Worm (Caenorhabditis elegans) whole organism, mixed stage, embryonic: ENCODE data around the gene mett-10.

ENCODE experiments used
- M03D4.4 ChIP-seq: sonication (generic microtip); optimal IDR thresholded peaks from 2 replicates; lab custom pipeline; 2017; ENCODE audit warnings: mild to moderate bottlenecking, missing genetic modification characterization, missing compliant biosample characterization
- ceh-39 ChIP-seq: fragments of 150-350 bp; optimal IDR thresholded peaks from 2 replicates; lab custom pipeline; 2014; ENCODE audit warnings: missing biosample characterization, missing genetic modification characterization
- ceh-83 ChIP-seq: fragments of 200-800 bp; sonication (Bioruptor generic); optimal IDR thresholded peaks from 2 replicates; lab custom pipeline; 2018; ENCODE audit warnings: mild to moderate bottlenecking, missing genetic modification characterization, missing compliant biosample characterization
- ces-1 ChIP-seq: fragments of 150-350 bp; optimal IDR thresholded peaks from 2 replicates; lab custom pipeline; 2014; ENCODE audit warnings: missing biosample characterization, missing genetic modification reagents, missing genetic modification characterization
- cnd-1 ChIP-seq: fragments of 200-800 bp; sonication (Bioruptor generic); optimal IDR thresholded peaks from 2 replicates; lab custom pipeline; 2018; ENCODE audit warnings: mild to moderate bottlenecking, missing genetic modification characterization, missing compliant biosample characterization
- elt-1 ChIP-seq: sonication (generic microtip); optimal IDR thresholded peaks from 2 replicates; lab custom pipeline; 2017; ENCODE audit warnings: missing genetic modification characterization, mild to moderate bottlenecking, missing compliant biosample characterization, antibody characterized with exemption, moderate library complexity, borderline replicate concordance; ENCODE audit not compliant: insufficient read depth
- elt-3 ChIP-seq: fragments of 150-350 bp; optimal IDR thresholded peaks from 2 replicates; lab custom pipeline; 2014; ENCODE audit warnings: missing biosample characterization, missing genetic modification characterization
- flh-1 ChIP-seq: fragments of 200-800 bp; sonication (Bioruptor generic); optimal IDR thresholded peaks from 2 replicates; lab custom pipeline; 2018; ENCODE audit warnings: mild to moderate bottlenecking, missing genetic modification characterization, moderate library complexity, missing compliant biosample characterization
- ham-2 ChIP-seq: fragments of 200-800 bp; sonication (Bioruptor generic); optimal IDR thresholded peaks from 2 replicates; lab custom pipeline; 2018; ENCODE audit warnings: mild to moderate bottlenecking, missing genetic modification characterization, missing compliant biosample characterization
- lin-13 ChIP-seq: fragments of 150-350 bp; optimal IDR thresholded peaks from 2 replicates; lab custom pipeline; 2014; ENCODE audit warnings: missing biosample characterization, missing genetic modification characterization
- lsy-2 ChIP-seq: fragments of 150-350 bp; optimal IDR thresholded peaks from 2 replicates; lab custom pipeline; 2014; ENCODE audit warnings: missing biosample characterization, missing genetic modification characterization
- mab-5 ChIP-seq: fragments of 150-350 bp; optimal IDR thresholded peaks from 2 replicates; lab custom pipeline; 2014; ENCODE audit warnings: missing biosample characterization, missing genetic modification characterization
- mep-1 ChIP-seq: fragments of 150-350 bp; optimal IDR thresholded peaks from 2 replicates; lab custom pipeline; 2017; ENCODE audit warnings: missing biosample characterization, missing genetic modification reagents, missing genetic modification characterization, inconsistent platforms
- mls-2 ChIP-seq: sonication (generic microtip); optimal IDR thresholded peaks from 2 replicates; lab custom pipeline; 2016; ENCODE audit warnings: mild to moderate bottlenecking, missing genetic modification characterization, moderate library complexity, missing compliant biosample characterization
- nhr-12 ChIP-seq: fragments of 150-350 bp; optimal IDR thresholded peaks from 2 replicates; lab custom pipeline; 2014; ENCODE audit warnings: missing biosample characterization, missing genetic modification characterization
- nhr-2 ChIP-seq: fragments of 150-350 bp; optimal IDR thresholded peaks from 2 replicates; lab custom pipeline; 2014; ENCODE audit warnings: missing biosample characterization, missing genetic modification characterization
- nhr-237 ChIP-seq: fragments of 150-350 bp; optimal IDR thresholded peaks from 2 replicates; lab custom pipeline; 2014; ENCODE audit warnings: missing biosample characterization, missing genetic modification characterization
- nhr-28 ChIP-seq: fragments of 150-350 bp; optimal IDR thresholded peaks from 2 replicates; lab custom pipeline; 2014; ENCODE audit warnings: missing biosample characterization, missing genetic modification characterization
- nhr-76 ChIP-seq: sonication (generic microtip); optimal IDR thresholded peaks from 2 replicates; lab custom pipeline; 2017; ENCODE audit warnings: missing biosample characterization, missing genetic modification characterization
- sem-2 ChIP-seq: fragments of 200-800 bp; sonication (Bioruptor generic); optimal IDR thresholded peaks from 2 replicates; lab custom pipeline; 2018; ENCODE audit warnings: mild to moderate bottlenecking, missing genetic modification characterization, missing compliant biosample characterization
- snpc-4 ChIP-seq: fragments of 150-350 bp; optimal IDR thresholded peaks from 2 replicates; lab custom pipeline; 2014; ENCODE audit warnings: missing biosample characterization, missing genetic modification characterization
- sptf-1 ChIP-seq: sonication (generic microtip); optimal IDR thresholded peaks from 2 replicates; lab custom pipeline; 2017; ENCODE audit warnings: mild to moderate bottlenecking, missing genetic modification characterization, moderate library complexity, missing compliant biosample characterization
- tbx-8 ChIP-seq: fragments of 200-800 bp; sonication (Bioruptor generic); optimal IDR thresholded peaks from 2 replicates; lab custom pipeline; 2018; ENCODE audit warnings: mild to moderate bottlenecking, missing genetic modification characterization, moderate library complexity, missing compliant biosample characterization
- unc-120 ChIP-seq: sonication (generic microtip); optimal IDR thresholded peaks from 2 replicates; lab custom pipeline; 2017; ENCODE audit warnings: missing genetic modification characterization, missing compliant biosample characterization; ENCODE audit not compliant: poor library complexity, severe bottlenecking
- unc-39 ChIP-seq: fragments of 150-350 bp; optimal IDR thresholded peaks from 2 replicates; lab custom pipeline; 2014; ENCODE audit warnings: missing biosample characterization, missing genetic modification characterization
- zip-8 ChIP-seq: fragments of 150-350 bp; optimal IDR thresholded peaks from 2 replicates; lab custom pipeline; 2014; ENCODE audit warnings: missing biosample characterization, missing genetic modification characterization
- ztf-11 ChIP-seq: fragments of 150-350 bp; optimal IDR thresholded peaks from 2 replicates; lab custom pipeline; 2014; ENCODE audit warnings: missing biosample characterization, missing genetic modification characterization

mett-10 gene

DNA sequence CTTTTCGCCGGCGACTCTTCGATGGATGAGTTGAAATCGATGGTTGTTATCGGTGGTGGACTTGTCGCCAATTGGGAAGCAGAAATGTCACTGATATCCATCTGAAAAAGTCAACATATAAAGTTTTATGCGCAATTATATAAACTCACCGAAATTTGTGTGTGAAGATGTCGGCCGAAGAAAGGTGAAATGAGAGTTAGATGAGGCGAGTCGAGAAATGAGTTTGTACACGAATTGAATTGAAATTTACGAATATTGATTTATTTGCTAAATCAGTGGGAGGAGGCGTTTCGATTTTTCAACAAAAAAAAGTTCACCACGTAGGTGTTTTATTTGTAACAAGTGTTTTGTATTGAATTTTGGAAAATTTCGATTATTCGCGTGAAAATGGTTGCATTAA lies 13.5 kb upstream of the mett-10 start, which contains the start of gene kel-10:
kel-10 (minus strand) TSS at position 101 of the 400 bp plus-strand sequence.
- no peak for TF ChIP-seq nhr-237 (tag; lab: Kevin White, UChicago)
- no peak for TF ChIP-seq nhr-76 (tag; lab: Kevin White, UChicago)
- TF ChIP-seq flh-1 (GFP tag; lab: Kevin White, UChicago) = no peak
- TF ChIP-seq, all 35 proteins: peak for 0

DNA sequence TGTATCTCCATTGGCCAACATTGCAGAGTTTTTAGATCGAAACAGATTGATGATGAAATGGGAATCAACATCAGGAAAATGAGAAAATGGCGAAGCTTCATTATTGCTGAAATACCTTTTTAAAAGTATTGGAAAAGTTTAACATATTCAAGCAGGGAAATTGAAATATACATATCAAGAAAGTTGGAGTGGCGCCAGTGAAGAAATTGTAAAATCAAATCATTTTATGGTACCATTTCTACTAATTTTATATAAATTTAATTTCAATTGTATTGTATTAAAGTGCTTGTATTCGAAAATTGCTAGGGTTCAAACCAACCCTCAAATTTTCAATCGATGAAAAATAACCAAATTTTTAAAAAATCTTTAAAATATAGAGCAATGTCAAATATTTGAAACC lies 8.4 kb upstream of the mett-10 start, which contains the start of gene srt-55:
srt-55 (minus strand) TSS at position 101 of the 400 bp plus-strand sequence.
- TF ChIP-seq snpc-4 (tag; lab: Kevin White, UChicago) = no peak
- TF ChIP-seq mep-1 (tag; lab: Kevin White, UChicago) = no peak
- no peak for TF ChIP-seq nhr-76 (tag; lab: Kevin White, UChicago)
- TF ChIP-seq sem-2 (GFP tag; lab: Kevin White, UChicago) = no peak
- no peak for TF ChIP-seq nhr-237 (tag; lab: Kevin White, UChicago)
- TF ChIP-seq M03D4.4 = no peak
- no peak for TF ChIP-seq ceh-83 (GFP tag; lab: Kevin White, UChicago)
- TF ChIP-seq unc-39 = no peak
- no peak for TF ChIP-seq ztf-11 (tag; lab: Kevin White, UChicago)
- TF ChIP-seq zip-8 (tag; lab: Kevin White, UChicago) = no peak
- no peak for TF ChIP-seq unc-120
- TF ChIP-seq nhr-28 (tag; lab: Kevin White, UChicago) = no peak
- no peak for TF ChIP-seq lin-13 (tag; lab: Kevin White, UChicago)

DNA sequence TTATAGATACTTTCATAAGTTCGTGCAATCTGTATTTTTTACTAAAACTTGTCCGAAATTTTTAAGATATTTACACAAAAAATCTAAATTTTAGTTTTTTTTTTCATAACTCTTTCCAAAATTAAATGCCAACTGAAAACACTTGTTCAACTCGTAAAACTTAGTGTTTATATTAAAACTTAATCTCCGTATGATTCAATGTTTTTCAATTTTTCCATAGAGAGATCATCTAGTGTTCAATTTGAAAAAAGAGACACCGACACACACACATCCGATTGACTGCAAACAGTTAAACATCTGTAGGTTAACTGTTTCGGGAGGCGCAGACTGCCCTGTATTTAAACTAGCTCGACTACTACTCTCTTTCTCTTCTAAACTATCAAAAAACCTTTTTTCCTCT lies 5.8 kb upstream of the mett-10 start, which contains the start of gene T16H12.9:
T16H12.9 (plus strand) TSS at position 301 of the 400 bp plus-strand sequence.
- TF ChIP-seq cnd-1 (tag; lab: Kevin White, UChicago) (no peak), elt-1 (no peak), ces-1 (GFP tag; lab: Kevin White, UChicago) (no peak), unc-39 (no peak), elt-3 (tag; lab: Kevin White, UChicago) (no peak), nhr-12 (tag; lab: Kevin White, UChicago) (no peak), ham-2 (GFP tag; lab: Kevin White, UChicago) (no peak), mab-5 (no peak), flh-1 (GFP tag; lab: Kevin White, UChicago) (no peak), zip-8 (tag; lab: Kevin White, UChicago) (no peak), ztf-11 (tag; lab: Kevin White, UChicago) (no peak)

DNA sequence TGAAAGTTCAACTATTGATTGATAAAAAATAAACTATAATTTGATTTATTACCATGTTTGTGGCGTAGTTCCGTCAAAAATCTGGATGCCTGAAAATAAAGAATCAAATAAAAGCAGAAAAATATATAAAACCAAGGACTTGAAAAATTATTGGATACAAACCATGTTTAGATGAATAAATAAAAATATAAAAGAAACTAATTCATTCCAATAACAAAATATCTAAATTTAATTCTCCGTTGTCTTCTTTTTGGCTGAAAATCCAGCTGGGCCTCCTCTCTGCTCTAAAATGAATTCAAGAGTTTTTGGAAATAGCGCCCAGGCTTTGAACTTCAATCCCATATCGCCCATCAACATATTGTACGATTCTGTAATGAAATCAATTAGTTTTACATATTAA lies 1.9 kb upstream of the mett-10 start, which contains the start of gene vps-29:
vps-29 (minus strand) TSS at position 101 of the 400 bp plus-strand sequence.
- TF ChIP-seq ceh-83 (GFP tag; lab: Kevin White, UChicago) = no peak
- TF ChIP-seq nhr-12 (tag; lab: Kevin White, UChicago) = no peak
- no peak for TF ChIP-seq nhr-76 (tag; lab: Kevin White, UChicago)

DNA sequence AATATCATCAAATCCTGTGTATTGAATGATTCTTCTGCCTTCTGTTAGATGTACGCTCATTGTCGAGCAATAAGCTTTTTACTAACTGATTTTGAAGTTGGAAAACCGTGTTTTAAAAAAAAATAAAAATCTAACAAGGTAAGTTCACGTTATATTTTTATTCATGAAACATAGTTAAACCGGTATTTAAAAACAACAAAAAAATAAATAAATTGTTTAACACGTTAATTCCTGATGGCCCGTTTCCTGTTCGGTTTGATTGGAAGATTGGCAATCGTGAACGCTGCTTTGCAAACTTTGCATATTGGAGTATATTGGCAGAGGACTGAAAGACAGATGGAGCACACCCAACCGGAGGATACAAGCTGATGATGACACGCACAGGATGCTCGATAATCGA lies 4.0 kb downstream of the mett-10 start, which contains the start of gene ZK1128.3:
ZK1128.3 (minus strand) TSS at position 101 of the 400 bp plus-strand sequence.
- TF ChIP-seq lsy-2 (tag; lab: Kevin White, UChicago) (no peak), mls-2 (tag; lab: Kevin White, UChicago) (no peak), tbx-8 (no peak), nhr-76 (tag; lab: Kevin White, UChicago) (no peak), sem-2 (GFP tag; lab: Kevin White, UChicago) (no peak), ceh-39 (no peak), sptf-1 (no peak)
- TF ChIP-seq, all 35 proteins: peak for 0

DNA sequence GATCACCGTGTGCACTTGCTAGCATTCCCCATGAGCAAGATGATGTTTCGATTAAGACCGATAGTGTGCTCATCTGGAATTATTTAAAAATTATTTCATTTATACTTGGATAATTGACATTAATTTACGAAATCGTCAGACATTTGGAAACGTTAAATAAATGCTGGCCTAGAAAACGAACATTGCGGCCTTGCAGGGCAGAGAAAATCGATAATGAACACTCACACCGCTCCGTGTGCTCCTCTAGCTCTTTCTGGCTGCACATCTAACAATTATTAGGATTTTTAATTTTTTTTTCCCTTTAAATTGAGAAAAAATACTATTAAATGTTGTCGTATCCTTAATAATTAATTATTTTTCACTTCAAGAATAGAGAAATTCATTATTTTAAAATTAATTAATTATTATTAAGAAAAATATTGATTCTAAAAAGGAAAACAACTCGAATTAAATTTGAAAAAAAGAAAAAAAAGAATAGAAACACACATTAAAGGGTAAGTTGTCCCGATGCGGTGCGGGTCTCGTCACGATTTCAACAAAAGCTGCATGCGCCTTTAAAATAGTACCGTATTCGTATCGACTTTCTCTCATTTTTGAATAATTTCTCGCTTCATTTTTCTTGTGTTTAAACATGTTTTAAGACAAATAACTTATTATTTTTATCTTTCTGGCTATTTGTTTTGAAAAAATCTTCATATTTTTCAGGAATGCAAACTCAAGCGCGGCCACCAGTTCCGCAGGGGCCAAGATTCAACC lies 5.4 kb downstream of the mett-10 start, which contains the start of the genes gtf-2H3 and ham-3:
gtf-2H3 (minus strand) TSS at position 73 of the 756 bp plus-strand sequence.
ham-3 (plus strand) TSS at position 706 of the 756 bp plus-strand sequence.
- TF ChIP-seq elt-1 = no peak
- TF ChIP-seq ces-1 (GFP tag; lab: Kevin White, UChicago) = peak; percentile 47
- TF ChIP-seq mep-1 (tag; lab: Kevin White, UChicago) = no peak
- TF ChIP-seq unc-120 = no peak
- TF ChIP-seq nhr-2 (tag; lab: Kevin White, UChicago) = no peak
